Fruit fly (Drosophila melanogaster) whole organism, embryonic: ENCODE results near the gene CG6403.

Experiments used
- Ada2b ChIP-seq: fragments of 200-800 bp; sonication (Bioruptor generic); IDR thresholded peaks from 2 replicates; pipeline ENCODE4 v1.3.6; 2022; ENCODE audit warnings: missing biosample characterization, missing genetic modification characterization
- Awh ChIP-seq: fragments of 200-800 bp; sonication (Bioruptor generic); IDR thresholded peaks from 2 replicates; pipeline ENCODE4, ENCODE4 v1.3.6; 2022; ENCODE audit warnings: missing biosample characterization, missing genetic modification characterization
- C15 ChIP-seq: fragments of 200-800 bp; sonication (Bioruptor generic); IDR thresholded peaks from 3 replicates; pipeline ENCODE4 v1.3.6; 2022; ENCODE audit warnings: missing biosample characterization, missing genetic modification characterization
- CG1024 ChIP-seq: fragments of 200-800 bp; sonication (Bioruptor generic); IDR thresholded peaks from 2 replicates; pipeline ENCODE4 v1.3.6; 2022; ENCODE audit warnings: missing biosample characterization, missing genetic modification characterization
- CG10321 ChIP-seq: fragments of 200-800 bp; sonication (Bioruptor generic); IDR thresholded peaks from 2 replicates; pipeline ENCODE4 v1.3.6; 2022; ENCODE audit warnings: missing biosample characterization, missing genetic modification characterization
- CG10959 ChIP-seq: fragments of 200-800 bp; sonication (Bioruptor generic); IDR thresholded peaks from 2 replicates; pipeline ENCODE4 v1.3.6; 2022; ENCODE audit warnings: missing biosample characterization, missing genetic modification characterization
- CG11695 ChIP-seq: fragments of 200-800 bp; sonication (Bioruptor generic); IDR thresholded peaks from 3 replicates; pipeline ENCODE4 v1.3.6; 2022; ENCODE audit warnings: missing biosample characterization, missing genetic modification characterization
- CG14050 ChIP-seq: fragments of 200-800 bp; sonication (Bioruptor generic); IDR thresholded peaks from 3 replicates; pipeline ENCODE4 v1.3.6; 2022; ENCODE audit warnings: missing biosample characterization, missing genetic modification characterization
- CG14441 ChIP-seq: fragments of 200-800 bp; sonication (Bioruptor generic); IDR thresholded peaks from 2 replicates; pipeline ENCODE4 v1.3.6; 2022; ENCODE audit warnings: missing biosample characterization, missing genetic modification characterization
- CG14710 ChIP-seq: fragments of 200-800 bp; sonication (Bioruptor generic); optimal IDR thresholded peaks from 3 replicates; lab custom pipeline; 2019; ENCODE audit warnings: missing biosample characterization, mild to moderate bottlenecking, missing genetic modification characterization, moderate library complexity
- CG17328 ChIP-seq: fragments of 200-800 bp; sonication (Bioruptor generic); IDR thresholded peaks from 2 replicates; pipeline ENCODE4 v1.3.6; 2022; ENCODE audit warnings: missing biosample characterization, missing genetic modification characterization
- CG17361 ChIP-seq: fragments of 200-800 bp; sonication (Bioruptor generic); IDR thresholded peaks from 3 replicates; pipeline ENCODE4 v1.3.6; 2022; ENCODE audit warnings: missing biosample characterization, missing genetic modification characterization
- CG17802 ChIP-seq: fragments of 200-800 bp; sonication (Bioruptor generic); optimal IDR thresholded peaks from 2 replicates; lab custom pipeline; 2018; ENCODE audit warnings: missing biosample characterization, mild to moderate bottlenecking, missing genetic modification characterization, moderate library complexity
- CG18599 ChIP-seq: fragments of 200-800 bp; sonication (Bioruptor generic); optimal IDR thresholded peaks from 3 replicates; lab custom pipeline; 2017; ENCODE audit warnings: missing biosample characterization, missing genetic modification characterization, mild to moderate bottlenecking, moderate library complexity, missing genetic modification reagents
- CG2116 ChIP-seq: fragments of 200-800 bp; sonication (Bioruptor generic); optimal IDR thresholded peaks from 3 replicates; lab custom pipeline; 2018; ENCODE audit warnings: missing biosample characterization, mild to moderate bottlenecking, missing genetic modification characterization
- CG2120 ChIP-seq: fragments of 200-800 bp; sonication (Bioruptor generic); optimal IDR thresholded peaks from 3 replicates; lab custom pipeline; 2016; ENCODE audit warnings: missing biosample characterization, missing genetic modification characterization
- CG2678 ChIP-seq: fragments of 200-800 bp; sonication (Bioruptor generic); optimal IDR thresholded peaks from 3 replicates; lab custom pipeline; 2019; ENCODE audit warnings: missing biosample characterization, mild to moderate bottlenecking, missing genetic modification characterization, moderate library complexity
- CG3838 ChIP-seq: fragments of 200-800 bp; sonication (Bioruptor generic); optimal IDR thresholded peaks from 3 replicates; lab custom pipeline; 2016; ENCODE audit warnings: missing biosample characterization, missing genetic modification characterization
- CG3995 ChIP-seq: fragments of 200-800 bp; sonication (Bioruptor generic); optimal IDR thresholded peaks from 3 replicates; lab custom pipeline; 2016; ENCODE audit warnings: missing biosample characterization, missing genetic modification characterization
- CG5245 ChIP-seq: fragments of 200-800 bp; sonication (Bioruptor generic); optimal IDR thresholded peaks from 3 replicates; lab custom pipeline; 2016; ENCODE audit warnings: missing biosample characterization, missing genetic modification characterization
- CG6689 ChIP-seq: fragments of 200-800 bp; sonication (Bioruptor generic); IDR thresholded peaks from 2 replicates; pipeline ENCODE4 v1.3.6; 2022; ENCODE audit warnings: missing biosample characterization, missing genetic modification characterization
- CG8478 ChIP-seq: fragments of >200 bp; optimal IDR thresholded peaks from 2 replicates; lab custom pipeline; 2018
- CG9215 ChIP-seq: fragments of 200-800 bp; sonication (Bioruptor generic); IDR thresholded peaks from 2 replicates; pipeline ENCODE4 v1.3.6; 2022; ENCODE audit warnings: missing biosample characterization, missing genetic modification characterization
- Fer1 ChIP-seq: fragments of 200-800 bp; sonication (Bioruptor generic); optimal IDR thresholded peaks from 2 replicates; lab custom pipeline; 2017; ENCODE audit warnings: missing biosample characterization, mild to moderate bottlenecking, missing genetic modification characterization
- Hand ChIP-seq: fragments of 200-800 bp; sonication (Bioruptor generic); optimal IDR thresholded peaks from 2 replicates; lab custom pipeline; 2017; ENCODE audit warnings: mild to moderate bottlenecking, missing biosample characterization, missing genetic modification reagents, missing genetic modification characterization
- Hmr ChIP-seq: fragments of 200-800 bp; sonication (Bioruptor generic); optimal IDR thresholded peaks from 3 replicates; lab custom pipeline; 2017; ENCODE audit warnings: mild to moderate bottlenecking, missing biosample characterization, missing genetic modification reagents, missing genetic modification characterization
- Hr78 ChIP-seq, 2 experiments: fragments of 200-800 bp in 1 of 2; fragments of >200 bp in 1 of 2; sonication (Bioruptor generic) in 1 of 2; optimal IDR thresholded peaks; 2 replicates each; lab custom pipeline; 2017 to 2019; ENCODE audit warnings: missing biosample characterization in 2 of 2, missing genetic modification characterization in 2 of 2, mild to moderate bottlenecking in 1 of 2, moderate library complexity in 1 of 2
- Lpt ChIP-seq: fragments of >200 bp; optimal IDR thresholded peaks from 2 replicates; lab custom pipeline; 2018; ENCODE audit warnings: missing biosample characterization, missing genetic modification characterization
- Meics ChIP-seq: fragments of 200-800 bp; sonication (Bioruptor generic); optimal IDR thresholded peaks from 2 replicates; lab custom pipeline; 2017; ENCODE audit warnings: missing biosample characterization, mild to moderate bottlenecking, missing genetic modification characterization
- Nf-YA ChIP-seq: fragments of 200-800 bp; sonication (Bioruptor generic); IDR thresholded peaks from 2 replicates; pipeline ENCODE4 v1.3.6; 2022; ENCODE audit warnings: missing biosample characterization, missing genetic modification characterization
- Ptx1 ChIP-seq: fragments of 200-800 bp; sonication (Bioruptor generic); IDR thresholded peaks from 2 replicates; pipeline ENCODE4 v1.3.6; 2022; ENCODE audit warnings: missing biosample characterization, missing genetic modification characterization
- Sox100B ChIP-seq: fragments of 200-800 bp; sonication (Bioruptor generic); optimal IDR thresholded peaks from 3 replicates; lab custom pipeline; 2018; ENCODE audit warnings: missing biosample characterization, mild to moderate bottlenecking, missing genetic modification characterization
- Tbp ChIP-seq: fragments of >200 bp; optimal IDR thresholded peaks from 2 replicates; lab custom pipeline; 2018; ENCODE audit warnings: missing biosample characterization, missing genetic modification characterization
- aop ChIP-seq: fragments of 200-800 bp; sonication (Bioruptor generic); IDR thresholded peaks from 2 replicates; pipeline ENCODE4 v1.3.6; 2022; ENCODE audit warnings: missing biosample characterization, missing genetic modification characterization
- az2 ChIP-seq: fragments of 200-800 bp; sonication (Bioruptor generic); optimal IDR thresholded peaks from 3 replicates; lab custom pipeline; 2016; ENCODE audit warnings: missing biosample characterization, missing genetic modification characterization
- cg ChIP-seq: fragments of 200-800 bp; sonication (Bioruptor generic); optimal IDR thresholded peaks from 3 replicates; lab custom pipeline; 2019; ENCODE audit warnings: missing biosample characterization, mild to moderate bottlenecking, missing genetic modification characterization, moderate library complexity
- ci ChIP-seq: fragments of 200-800 bp; sonication (Bioruptor generic); IDR thresholded peaks from 3 replicates; pipeline ENCODE4 v1.3.6; 2022; ENCODE audit warnings: missing biosample characterization, missing genetic modification characterization
- eve ChIP-seq, 2 experiments: fragments of >200 bp; optimal IDR thresholded peaks; 2 replicates each; lab custom pipeline; 2017; ENCODE audit warnings: missing biosample characterization in 2 of 2, missing genetic modification characterization in 2 of 2
- fd102C ChIP-seq: fragments of 200-800 bp; sonication (Bioruptor generic); optimal IDR thresholded peaks from 2 replicates; lab custom pipeline; 2018; ENCODE audit warnings: missing biosample characterization, mild to moderate bottlenecking, missing genetic modification characterization, moderate library complexity
- fd3F ChIP-seq: fragments of 200-800 bp; sonication (Bioruptor generic); optimal IDR thresholded peaks from 2 replicates; lab custom pipeline; 2018; ENCODE audit warnings: missing biosample characterization, mild to moderate bottlenecking, missing genetic modification characterization, moderate library complexity
- gt ChIP-seq: fragments of 200-800 bp; sonication (Bioruptor generic); IDR thresholded peaks from 2 replicates; pipeline ENCODE4 v1.3.6; 2022; ENCODE audit warnings: missing biosample characterization, missing genetic modification characterization
- hbn ChIP-seq: fragments of 200-800 bp; sonication (Bioruptor generic); IDR thresholded peaks from 2 replicates; pipeline ENCODE4 v1.3.6; 2022; ENCODE audit warnings: missing biosample characterization, missing genetic modification characterization; ENCODE audit not compliant: partially characterized antibody
- ken ChIP-seq: fragments of 200-800 bp; sonication (Bioruptor generic); IDR thresholded peaks from 3 replicates; pipeline ENCODE4 v1.3.6; 2022; ENCODE audit warnings: missing biosample characterization, missing genetic modification characterization
- knrl ChIP-seq: fragments of 200-800 bp; sonication (Bioruptor generic); IDR thresholded peaks from 3 replicates; pipeline ENCODE4 v1.3.6; 2022; ENCODE audit warnings: missing biosample characterization, missing genetic modification characterization; ENCODE audit not compliant: partially characterized antibody
- lab ChIP-seq: fragments of 200-800 bp; sonication (Bioruptor generic); optimal IDR thresholded peaks from 3 replicates; lab custom pipeline; 2017; ENCODE audit warnings: missing biosample characterization, missing genetic modification characterization, mild to moderate bottlenecking, moderate library complexity, missing genetic modification reagents
- p53 ChIP-seq: fragments of 200-800 bp; sonication (Bioruptor generic); optimal IDR thresholded peaks from 2 replicates; lab custom pipeline; 2016; ENCODE audit warnings: missing biosample characterization, missing genetic modification characterization
- pho ChIP-seq: fragments of 200-800 bp; sonication (Bioruptor generic); optimal IDR thresholded peaks from 2 replicates; lab custom pipeline; 2016; ENCODE audit warnings: missing biosample characterization, missing genetic modification characterization
- psq ChIP-seq: fragments of 200-800 bp; sonication (Bioruptor generic); optimal IDR thresholded peaks from 2 replicates; lab custom pipeline; 2017; ENCODE audit warnings: missing biosample characterization, missing genetic modification characterization
- sens ChIP-seq: fragments of 200-800 bp; sonication (Bioruptor generic); peaks from one replicate; lab custom pipeline; 2016; ENCODE audit warnings: missing biosample characterization, missing genetic modification characterization
- slbo ChIP-seq: fragments of 200-800 bp; sonication (Bioruptor generic); IDR thresholded peaks from 2 replicates; pipeline ENCODE4 v1.3.6; 2022; ENCODE audit warnings: missing biosample characterization, missing genetic modification characterization
- ssp ChIP-seq: fragments of 200-800 bp; sonication (Bioruptor generic); IDR thresholded peaks from 2 replicates; pipeline ENCODE4 v1.3.6; 2022; ENCODE audit warnings: missing biosample characterization, missing genetic modification characterization
- tap ChIP-seq: fragments of 200-800 bp; optimal IDR thresholded peaks from 3 replicates; lab custom pipeline; 2019; ENCODE audit warnings: missing biosample characterization, mild to moderate bottlenecking, missing genetic modification characterization, moderate library complexity
- tup ChIP-seq: fragments of 200-800 bp; sonication (Bioruptor generic); optimal IDR thresholded peaks from 2 replicates; lab custom pipeline; 2016; ENCODE audit warnings: missing biosample characterization, mild to moderate bottlenecking, missing genetic modification characterization, moderate library complexity

Gene CG6403

dm6 chr3R:26700125-26700524, 36.0 kb downstream of the CG6403 start (continued):
- TF ChIP-seq CG2120 (GFP tag; lab: Kevin White, UChicago) (peak; percentile 27), pho (GFP tag; lab: Kevin White, UChicago) (no peak), CG14441 (GFP tag; lab: Robert Waterston, UW) (no peak), CG17328 (GFP tag; lab: Robert Waterston, UW) (peak; percentile 25; the same call in 1 of the 2 replicates), Ptx1 (GFP tag; lab: Robert Waterston, UW) (0 out of 2 replicates have a peak, but pooled peaks have one; percentile 22), CG10959 (no peak), Hr78 (GFP tag; optimal IDR thresholded peaks at IDR 0.05; lab: Kevin White, UChicago) (no peak), Ada2b (GFP tag; lab: Robert Waterston, UW) (peak; percentile 38), CG14050 (no peak), Meics (GFP tag; lab: Kevin White, UChicago) (no peak), Hand (GFP tag; lab: Kevin White, UChicago) (no peak), sens (GFP tag; lab: Kevin White, UChicago) (peak; percentile 28), Hmr (GFP tag; lab: Kevin White, UChicago) (peak; percentile 0), Awh (GFP tag; lab: Robert Waterston, UW) (no peak), fd102C (no peak), az2 (no peak), aop (GFP tag; lab: Robert Waterston, UW) (no peak), p53 (no peak), ken (GFP tag; lab: Robert Waterston, UW) (0 out of 3 replicates have a peak, but pooled peaks have one; percentile 34), knrl (GFP tag; lab: Robert Waterston, UW) (no peak), Lpt (GFP tag; lab: Kevin White, UChicago) (no peak), cg (GFP tag; lab: Kevin White, UChicago) (no peak), CG9215 (GFP tag; lab: Robert Waterston, UW) (no peak), CG6689 (GFP tag; lab: Robert Waterston, UW) (no peak), eve (GFP tag; optimal IDR thresholded peaks at IDR 0.05; lab: Kevin White, UChicago) (no peak), CG14710 (tag; lab: Kevin White, UChicago) (no peak), lab (GFP tag; lab: Kevin White, UChicago) (peak; percentile 59), hbn (no peak), CG3838 (GFP tag; lab: Kevin White, UChicago) (no peak), slbo (GFP tag; lab: Robert Waterston, UW) (0 out of 2 replicates have a peak, but pooled peaks have one; percentile 24), fd3F (no peak), CG17361 (no peak), Nf-YA (GFP tag; lab: Robert Waterston, UW) (no peak), tup (no peak), gt (GFP tag; lab: Robert Waterston, UW) (no peak), CG8478 (lab: Kevin White, UChicago) (no peak), CG5245 (GFP tag; lab: Kevin White, UChicago) (no peak), tap (tag; lab: Kevin White, UChicago) (no peak), ci (GFP tag; lab: Robert Waterston, UW) (0 out of 3 replicates have a peak, but pooled peaks have one; percentile 18), CG10321 (GFP tag; lab: Robert Waterston, UW) (no peak), Sox100B (no peak), ssp (GFP tag; lab: Robert Waterston, UW) (no peak), C15 (GFP tag; lab: Robert Waterston, UW) (no peak), CG17802 (tag; lab: Kevin White, UChicago) (no peak), CG2678 (tag; lab: Kevin White, UChicago) (peak; percentile 28), psq (GFP tag; lab: Kevin White, UChicago) (no peak), Fer1 (GFP tag; lab: Kevin White, UChicago) (peak; percentile 9), CG2116 (no peak), CG1024 (no peak), CG3995 (GFP tag; lab: Kevin White, UChicago) (no peak), CG18599 (GFP tag; lab: Kevin White, UChicago) (peak; percentile 64), CG11695 (no peak), Tbp (GFP tag; lab: Kevin White, UChicago) (no peak)
